Fruit fly (Drosophila melanogaster) whole organism, embryonic: Measurements from ENCODE around the gene CG11975.

Source experiments
- CG10209 ChIP-seq: fragments of 200-800 bp; sonication (Bioruptor generic); optimal IDR thresholded peaks from 3 replicates; lab custom pipeline; 2017; ENCODE audit warnings: missing biosample characterization, mild to moderate bottlenecking, missing genetic modification characterization, missing genetic modification reagents
- CG11456 ChIP-seq: fragments of 200-800 bp; sonication (Bioruptor generic); IDR thresholded peaks from 3 replicates; pipeline ENCODE4 v1.3.6; 2022; ENCODE audit warnings: missing biosample characterization, missing genetic modification characterization
- CG4854 ChIP-seq: fragments of 200-800 bp; sonication (Bioruptor generic); optimal IDR thresholded peaks from 2 replicates; lab custom pipeline; 2016; ENCODE audit warnings: missing biosample characterization, missing genetic modification characterization, inconsistent platforms
- CTCF ChIP-seq: fragments of 200-800 bp; sonication (Bioruptor generic); optimal IDR thresholded peaks from 2 replicates; lab custom pipeline; 2017; ENCODE audit warnings: missing biosample characterization, mild to moderate bottlenecking, missing genetic modification characterization, moderate library complexity
- aop ChIP-seq: fragments of 200-800 bp; sonication (Bioruptor generic); IDR thresholded peaks from 2 replicates; pipeline ENCODE4 v1.3.6; 2022; ENCODE audit warnings: missing biosample characterization, missing genetic modification characterization
- pita ChIP-seq: fragments of 200-800 bp; sonication (Bioruptor generic); optimal IDR thresholded peaks from 2 replicates; lab custom pipeline; 2017; ENCODE audit warnings: missing biosample characterization, mild to moderate bottlenecking, missing genetic modification characterization
- slp2 ChIP-seq: fragments of 200-800 bp; sonication (Bioruptor generic); optimal IDR thresholded peaks from 2 replicates; lab custom pipeline; 2016; ENCODE audit warnings: missing biosample characterization, missing genetic modification characterization
- wek ChIP-seq: fragments of 200-800 bp; sonication (Bioruptor generic); optimal IDR thresholded peaks from 3 replicates; lab custom pipeline; 2018; ENCODE audit warnings: missing biosample characterization, mild to moderate bottlenecking, missing genetic modification characterization, moderate library complexity

DNA sequence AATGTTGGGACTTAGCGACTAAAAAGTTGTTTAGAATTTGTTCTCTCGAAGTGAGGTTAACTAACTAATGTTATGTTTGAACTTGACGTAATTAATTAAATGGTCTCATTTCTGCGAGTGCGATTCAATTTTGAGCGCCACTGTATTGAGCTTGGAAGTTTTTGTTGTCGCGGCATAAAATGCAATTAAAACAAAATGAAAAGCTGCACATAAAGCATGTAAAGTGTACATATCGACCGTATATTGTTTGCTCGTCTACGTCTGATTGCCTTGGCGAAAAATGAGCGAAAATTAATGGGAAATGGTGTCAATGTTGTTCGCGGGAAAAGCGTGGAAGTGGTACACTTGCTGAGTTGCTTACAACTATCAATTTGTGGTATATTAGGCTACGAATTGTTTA, 23.8 kb downstream of the CG11975 start:
- TF ChIP-seq CG11456 (no peak), CG10209 (GFP tag; lab: Kevin White, UChicago) (no peak), aop (GFP tag; lab: Robert Waterston, UW) (no peak), CG4854 (GFP tag; lab: Kevin White, UChicago) (no peak), slp2 (GFP tag; lab: Kevin White, UChicago) (no peak), wek (GFP tag; lab: Kevin White, UChicago) (no peak), CTCF (no peak), pita (no peak)
